Worm (Caenorhabditis elegans): ENCODE measurements around the gene otub-4.

DNA sequence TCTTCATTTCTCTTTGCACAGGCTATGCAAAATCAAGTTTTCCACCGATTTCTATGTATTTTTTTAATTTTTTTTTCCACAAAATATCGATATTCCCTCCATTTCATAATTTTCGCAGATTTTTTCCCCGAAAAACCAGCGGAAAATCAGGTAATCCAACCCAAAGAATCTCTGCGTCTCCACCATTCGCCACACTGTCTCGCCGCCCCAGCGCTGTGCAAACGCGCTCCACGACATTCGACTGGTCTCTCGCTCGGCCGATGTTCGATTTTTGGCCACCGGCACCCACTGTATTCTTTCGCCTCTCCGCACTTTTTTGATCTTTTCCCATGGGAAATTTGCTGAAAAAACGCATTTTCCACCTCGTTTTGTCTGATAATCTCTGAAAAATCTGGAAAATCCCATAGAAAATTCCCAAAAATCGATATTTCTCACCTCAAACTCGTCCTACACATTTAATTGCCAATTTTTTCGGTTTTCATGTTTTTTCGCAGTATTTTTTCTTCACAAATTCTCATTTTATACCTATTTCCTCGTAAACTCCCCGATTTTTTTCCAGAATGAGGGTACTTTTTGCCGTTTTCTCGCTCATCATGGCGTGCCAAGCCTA lies 9.2 kb downstream of the otub-4 start, which contains the start of gene vha-19:
- TF ChIP-seq aly-1 (tag; optimal IDR thresholded peaks at IDR 0.05): no peak
- no peak for TF ChIP-seq ceh-13 (GFP tag; optimal IDR thresholded peaks at IDR 0.05)
- TF ChIP-seq flt-1 (GFP tag; IDR thresholded peaks at IDR 0.05): no peak
- no peak for TF ChIP-seq ama-1 (optimal IDR thresholded peaks at IDR 0.05)
- TF ChIP-seq hnd-1 (tag; optimal IDR thresholded peaks at IDR 0.05): no peak
- TF ChIP-seq scrt-1 (GFP tag; IDR thresholded peaks at IDR 0.05): no peak
- TF ChIP-seq sea-1 (GFP tag; conservative IDR thresholded peaks at IDR 0.05): no peak
- TF ChIP-seq ets-7 (tag; optimal IDR thresholded peaks at IDR 0.05): no peak
- TF ChIP-seq ceh-36 (tag; optimal IDR thresholded peaks at IDR 0.05): no peak
- no peak for TF ChIP-seq tra-4 (tag; optimal IDR thresholded peaks at IDR 0.05)
- no peak for TF ChIP-seq hmg-4 (GFP tag; optimal IDR thresholded peaks at IDR 0.05)

Data from whole organism, early embryonic.